Worm (Caenorhabditis elegans) whole organism, young adult: ENCODE results near the gene ZK632.2.

Experiments used
- C06A6.2 ChIP-seq: fragments of 200-800 bp; sonication (Bioruptor generic); conservative IDR thresholded peaks from 2 replicates; pipeline ENCODE4 v1.3.6; 2022; ENCODE audit warnings: missing genetic modification characterization, missing compliant biosample characterization
- D2030.7 ChIP-seq: fragments of 200-800 bp; sonication (Bioruptor generic); IDR thresholded peaks from 2 replicates; pipeline ENCODE4 v1.3.6; 2022; ENCODE audit warnings: missing genetic modification reagents, missing genetic modification characterization, missing compliant biosample characterization
- F10E7.11 ChIP-seq: sonication (generic microtip); optimal IDR thresholded peaks from 2 replicates; lab custom pipeline; 2017; ENCODE audit warnings: mild to moderate bottlenecking, missing genetic modification characterization, moderate library complexity, missing compliant biosample characterization
- F22D6.2 ChIP-seq: sonication (generic microtip); optimal IDR thresholded peaks from 2 replicates; lab custom pipeline; 2016; ENCODE audit warnings: mild to moderate bottlenecking, missing genetic modification characterization, missing compliant biosample characterization
- F23B12.7 ChIP-seq: sonication (generic microtip); optimal IDR thresholded peaks from 2 replicates; lab custom pipeline; 2017; ENCODE audit warnings: missing genetic modification characterization, mild to moderate bottlenecking, missing compliant biosample characterization, antibody characterized with exemption, moderate library complexity; ENCODE audit not compliant: insufficient read depth
- F33H1.4 ChIP-seq: fragments of 200-800 bp; sonication (Bioruptor generic); IDR thresholded peaks from 2 replicates; pipeline ENCODE4 v1.3.6; 2022; ENCODE audit warnings: missing genetic modification reagents, missing genetic modification characterization, missing compliant biosample characterization
- F37B4.10 ChIP-seq: fragments of 200-800 bp; sonication (Bioruptor generic); IDR thresholded peaks from 2 replicates; pipeline ENCODE4 v1.3.6; 2022; ENCODE audit warnings: missing genetic modification characterization, missing compliant biosample characterization
- F52B5.7 ChIP-seq: sonication (generic microtip); optimal IDR thresholded peaks from 2 replicates; lab custom pipeline; 2016; ENCODE audit warnings: mild to moderate bottlenecking, missing genetic modification characterization, missing compliant biosample characterization
- F57A8.1 ChIP-seq: fragments of 200-800 bp; sonication (Bioruptor generic); optimal IDR thresholded peaks from 2 replicates; lab custom pipeline; 2018; ENCODE audit warnings: mild to moderate bottlenecking, missing genetic modification characterization, moderate library complexity, missing compliant biosample characterization
- F57C9.4 ChIP-seq: sonication (generic microtip); optimal IDR thresholded peaks from 2 replicates; lab custom pipeline; 2017; ENCODE audit warnings: mild to moderate bottlenecking, missing genetic modification characterization, missing compliant biosample characterization
- K12H6.12 ChIP-seq: fragments of 200-800 bp; sonication (Bioruptor generic); optimal IDR thresholded peaks from 2 replicates; lab custom pipeline; 2018; ENCODE audit warnings: mild to moderate bottlenecking, missing genetic modification characterization, missing compliant biosample characterization
- T07F8.4 ChIP-seq: sonication (generic microtip); optimal IDR thresholded peaks from 2 replicates; lab custom pipeline; 2016; ENCODE audit warnings: mild to moderate bottlenecking, missing genetic modification characterization, moderate library complexity, missing compliant biosample characterization
- T26A5.8 ChIP-seq: sonication (generic microtip); optimal IDR thresholded peaks from 2 replicates; lab custom pipeline; 2016; ENCODE audit warnings: missing genetic modification characterization, missing compliant biosample characterization
- Y95B8A.8 ChIP-seq: fragments of 200-800 bp; sonication (Bioruptor generic); IDR thresholded peaks from 2 replicates; pipeline ENCODE4 v1.3.6; 2022; ENCODE audit warnings: missing genetic modification reagents, missing genetic modification characterization, missing compliant biosample characterization
- ZK185.1 ChIP-seq: sonication (generic microtip); optimal IDR thresholded peaks from 2 replicates; lab custom pipeline; 2016; ENCODE audit warnings: mild to moderate bottlenecking, missing genetic modification characterization, missing compliant biosample characterization; ENCODE audit not compliant: poor library complexity, severe bottlenecking
- akir-1 ChIP-seq: fragments of 200-800 bp; sonication (Bioruptor generic); optimal IDR thresholded peaks from 2 replicates; lab custom pipeline; 2018; ENCODE audit warnings: mild to moderate bottlenecking, missing genetic modification characterization, moderate library complexity, missing compliant biosample characterization
- ama-1 ChIP-seq, 3 experiments: fragments of 150-350 bp in 1 of 3; sonication (generic microtip) in 2 of 3; optimal IDR thresholded peaks; 2 replicates each; lab custom pipeline; 2014 to 2018; ENCODE audit warnings: missing biosample characterization in 2 of 3, missing genetic modification characterization in 2 of 3, missing genetic modification reagents in 2 of 3
- athp-1 ChIP-seq: sonication (generic microtip); optimal IDR thresholded peaks from 2 replicates; lab custom pipeline; 2017; ENCODE audit warnings: mild to moderate bottlenecking, missing genetic modification characterization, missing compliant biosample characterization
- attf-5 ChIP-seq: fragments of 200-800 bp; sonication (Bioruptor generic); optimal IDR thresholded peaks from 2 replicates; lab custom pipeline; 2018; ENCODE audit warnings: mild to moderate bottlenecking, missing genetic modification characterization, missing compliant biosample characterization
- attf-6 ChIP-seq: fragments of 200-800 bp; sonication (Bioruptor generic); IDR thresholded peaks from 2 replicates; pipeline ENCODE4 v1.3.6; 2022; ENCODE audit warnings: missing genetic modification reagents, missing genetic modification characterization, missing compliant biosample characterization
- ceh-91 ChIP-seq: fragments of 200-800 bp; sonication (Bioruptor generic); IDR thresholded peaks from 2 replicates; pipeline ENCODE4 v1.3.6; 2022; ENCODE audit warnings: missing genetic modification reagents, missing genetic modification characterization, missing compliant biosample characterization
- egl-18 ChIP-seq: fragments of 200-800 bp; sonication (Bioruptor generic); IDR thresholded peaks from 2 replicates; pipeline ENCODE4 v1.3.6; 2022; ENCODE audit warnings: missing genetic modification reagents, missing genetic modification characterization, missing compliant biosample characterization
- him-1 ChIP-seq: sonication (generic microtip); optimal IDR thresholded peaks from 2 replicates; lab custom pipeline; 2016; ENCODE audit warnings: missing genotype, missing genetic modification reagents, missing genetic modification characterization, missing compliant biosample characterization
- hlh-12 ChIP-seq: sonication (generic microtip); optimal IDR thresholded peaks from 2 replicates; lab custom pipeline; 2016; ENCODE audit warnings: missing genetic modification characterization, missing compliant biosample characterization
- hlh-26 ChIP-seq: fragments of 200-800 bp; sonication (Bioruptor generic); conservative IDR thresholded peaks from 2 replicates; pipeline ENCODE4 v1.3.6; 2022; ENCODE audit warnings: missing genetic modification reagents, missing genetic modification characterization, missing compliant biosample characterization
- hmg-1.2 ChIP-seq: fragments of 200-800 bp; sonication (Bioruptor generic); IDR thresholded peaks from 2 replicates; pipeline ENCODE4 v1.3.6; 2022; ENCODE audit warnings: missing genetic modification reagents, missing genetic modification characterization, missing compliant biosample characterization
- lag-1 ChIP-seq: fragments of 200-800 bp; sonication (Bioruptor generic); IDR thresholded peaks from 2 replicates; pipeline ENCODE4 v1.3.6; 2022; ENCODE audit warnings: missing genetic modification reagents, missing genetic modification characterization, missing compliant biosample characterization
- lsy-27 ChIP-seq: sonication (generic microtip); optimal IDR thresholded peaks from 2 replicates; lab custom pipeline; 2017; ENCODE audit warnings: missing genetic modification characterization, mild to moderate bottlenecking, missing compliant biosample characterization, antibody characterized with exemption, missing genotype, borderline replicate concordance; ENCODE audit not compliant: insufficient read depth
- madf-3 ChIP-seq: fragments of 200-800 bp; sonication (Bioruptor generic); IDR thresholded peaks from 2 replicates; pipeline ENCODE4 v1.3.6; 2022; ENCODE audit warnings: missing genetic modification reagents, missing genetic modification characterization, missing compliant biosample characterization
- madf-6 ChIP-seq: fragments of 200-800 bp; sonication (Bioruptor generic); IDR thresholded peaks from 2 replicates; pipeline ENCODE4 v1.3.6; 2022; ENCODE audit warnings: missing genetic modification reagents, missing genetic modification characterization, missing compliant biosample characterization
- mes-4 ChIP-seq: sonication (generic microtip); optimal IDR thresholded peaks from 2 replicates; lab custom pipeline; 2016; ENCODE audit warnings: missing genotype, missing genetic modification characterization, missing compliant biosample characterization
- nfyb-1 ChIP-seq: fragments of 200-800 bp; sonication (Bioruptor generic); IDR thresholded peaks from 2 replicates; pipeline ENCODE4 v1.3.6; 2022; ENCODE audit warnings: missing genetic modification reagents, missing genetic modification characterization, missing compliant biosample characterization
- nhr-179 ChIP-seq: sonication (generic microtip); optimal IDR thresholded peaks from 2 replicates; lab custom pipeline; 2016; ENCODE audit warnings: mild to moderate bottlenecking, missing genetic modification characterization, missing compliant biosample characterization
- nhr-80 ChIP-seq: sonication (generic microtip); optimal IDR thresholded peaks from 2 replicates; lab custom pipeline; 2016; ENCODE audit warnings: missing genetic modification characterization, missing compliant biosample characterization
- pha-4 ChIP-seq: fragments of 150-350 bp; sonication (generic microtip); optimal IDR thresholded peaks from 2 replicates; lab custom pipeline; 2014; ENCODE audit warnings: missing biosample characterization, missing genetic modification reagents, missing genetic modification characterization
- rcor-1 ChIP-seq: fragments of 200-800 bp; sonication (Bioruptor generic); IDR thresholded peaks from 2 replicates; pipeline ENCODE4 v1.3.6; 2022; ENCODE audit warnings: missing genetic modification reagents, missing genetic modification characterization, missing compliant biosample characterization
- rpc-1 ChIP-seq, 2 experiments: fragments of 150-350 bp in 1 of 2; sonication (generic microtip) in 1 of 2; optimal IDR thresholded peaks; 2 replicates each; lab custom pipeline; 2014 to 2018; ENCODE audit warnings: missing biosample characterization in 1 of 2, missing genetic modification characterization in 1 of 2, missing genetic modification reagents in 1 of 2, missing genotype in 1 of 2
- sea-2 ChIP-seq: fragments of 200-800 bp; sonication (Bioruptor generic); IDR thresholded peaks from 2 replicates; pipeline ENCODE4 v1.3.6; 2022; ENCODE audit warnings: missing genetic modification characterization, missing compliant biosample characterization
- snpc-1.1 ChIP-seq: sonication (generic microtip); optimal IDR thresholded peaks from 2 replicates; lab custom pipeline; 2017; ENCODE audit warnings: missing genetic modification characterization, mild to moderate bottlenecking, missing compliant biosample characterization, antibody characterized with exemption, moderate library complexity, missing genotype, missing genetic modification reagents; ENCODE audit not compliant: insufficient read depth
- snpc-4 ChIP-seq, 5 experiments: fragments of 150-350 bp in 1 of 5; sonication (generic microtip) in 4 of 5; optimal IDR thresholded peaks; 2 replicates each; lab custom pipeline; 2014 to 2018; ENCODE audit warnings: missing genetic modification characterization in 5 of 5, missing biosample characterization in 3 of 5, antibody characterized with exemption in 2 of 5, mild to moderate bottlenecking in 2 of 5, missing compliant biosample characterization in 2 of 5, missing genotype in 2 of 5, moderate library complexity in 2 of 5, missing genetic modification reagents in 1 of 5
- somi-1 ChIP-seq: fragments of 200-800 bp; sonication (Bioruptor generic); optimal IDR thresholded peaks from 2 replicates; lab custom pipeline; 2018; ENCODE audit warnings: mild to moderate bottlenecking, missing genetic modification characterization, missing compliant biosample characterization
- tbx-9 ChIP-seq: sonication (generic microtip); optimal IDR thresholded peaks from 2 replicates; lab custom pipeline; 2016; ENCODE audit warnings: borderline replicate concordance, missing genetic modification characterization, inconsistent platforms, missing compliant biosample characterization
- tlf-1 ChIP-seq: fragments of 200-800 bp; sonication (Bioruptor generic); optimal IDR thresholded peaks from 2 replicates; lab custom pipeline; 2018; ENCODE audit warnings: mild to moderate bottlenecking, missing genetic modification characterization, missing compliant biosample characterization
- ztf-25 ChIP-seq: fragments of 200-800 bp; sonication (Bioruptor generic); IDR thresholded peaks from 2 replicates; pipeline ENCODE4 v1.3.6; 2022; ENCODE audit warnings: missing genetic modification reagents, missing genetic modification characterization, missing compliant biosample characterization
- ztf-6 ChIP-seq: fragments of 200-800 bp; sonication (Bioruptor generic); IDR thresholded peaks from 2 replicates; pipeline ENCODE4 v1.3.6; 2022; ENCODE audit warnings: missing genetic modification reagents, missing genetic modification characterization, missing compliant biosample characterization

The ZK632.2 gene

DNA sequence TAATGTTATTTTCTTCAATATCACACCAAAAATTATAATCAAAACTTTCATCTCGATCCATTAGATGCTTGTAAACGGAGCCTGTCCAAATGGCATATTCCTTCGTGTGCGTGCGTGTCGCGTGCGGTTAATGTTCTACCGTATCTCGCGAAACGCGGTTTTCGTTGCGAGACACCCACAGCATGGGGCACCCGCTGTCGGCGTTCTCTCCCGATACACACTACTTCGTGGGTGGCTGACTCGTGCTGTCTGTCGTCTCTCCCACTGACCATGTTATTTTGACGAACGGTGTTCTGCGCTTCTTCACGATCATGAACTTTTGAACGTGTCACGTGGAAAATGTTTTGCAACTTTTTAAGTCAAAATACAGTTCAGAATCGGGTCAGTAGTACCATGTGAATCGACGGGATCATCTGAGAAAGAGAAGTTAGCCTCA is 33.4 kb upstream of the ZK632.2 start (continued):
- TF ChIP-seq tlf-1 (peak; percentile 97), lag-1 (peak; percentile 94), D2030.7 (GFP tag; lab: Robert Waterston, UW) (0 out of 2 replicates have a peak, but pooled peaks have one; percentile 16), ceh-91 (GFP tag; lab: Robert Waterston, UW) (no peak), madf-6 (GFP tag; lab: Robert Waterston, UW) (peak; percentile 66), hlh-26 (GFP tag; lab: Robert Waterston, UW) (no peak), F57C9.4 (peak; percentile 95), him-1 (no peak), ZK185.1 (tag; lab: Kevin White, UChicago) (peak; percentile 90), rpc-1 (optimal IDR thresholded peaks at IDR 0.05; lab: Kevin White, UChicago) (peak; percentile 19), rpc-1 (tag; optimal IDR thresholded peaks at IDR 0.05; lab: Kevin White, UChicago) (no peak), pha-4 (tag; lab: Kevin White, UChicago) (peak; percentile 95), F10E7.11 (tag; lab: Kevin White, UChicago) (peak; percentile 79), mes-4 (tag; lab: Kevin White, UChicago) (no peak), K12H6.12 (tag; lab: Kevin White, UChicago) (peak; percentile 100), rcor-1 (GFP tag; lab: Robert Waterston, UW) (peak; percentile 92), akir-1 (GFP tag; lab: Kevin White, UChicago) (peak; percentile 92), F33H1.4 (GFP tag; lab: Robert Waterston, UW) (peak; percentile 91), F22D6.2 (tag; lab: Kevin White, UChicago) (peak; percentile 89), lsy-27 (tag; lab: Kevin White, UChicago) (no peak), F57A8.1 (GFP tag; lab: Kevin White, UChicago) (peak; percentile 71), athp-1 (tag; lab: Kevin White, UChicago) (peak; percentile 93), C06A6.2 (GFP tag; lab: Robert Waterston, UW) (peak; percentile 97), ama-1 (optimal IDR thresholded peaks at IDR 0.05; lab: Kevin White, UChicago) (peak; percentile 90), ama-1 (GFP tag; optimal IDR thresholded peaks at IDR 0.05; lab: Kevin White, UChicago) (peak in 1 of 2 experiments; percentile 78), sea-2 (GFP tag; lab: Robert Waterston, UW) (peak; percentile 94), F52B5.7 (tag; lab: Kevin White, UChicago) (peak; percentile 97), T07F8.4 (tag; lab: Kevin White, UChicago) (peak; percentile 57), snpc-1.1 (tag; lab: Kevin White, UChicago) (no peak), ztf-6 (GFP tag; lab: Robert Waterston, UW) (peak; percentile 77; the same call in 1 of the 2 replicates), attf-5 (GFP tag; lab: Kevin White, UChicago) (peak; percentile 99)

DNA sequence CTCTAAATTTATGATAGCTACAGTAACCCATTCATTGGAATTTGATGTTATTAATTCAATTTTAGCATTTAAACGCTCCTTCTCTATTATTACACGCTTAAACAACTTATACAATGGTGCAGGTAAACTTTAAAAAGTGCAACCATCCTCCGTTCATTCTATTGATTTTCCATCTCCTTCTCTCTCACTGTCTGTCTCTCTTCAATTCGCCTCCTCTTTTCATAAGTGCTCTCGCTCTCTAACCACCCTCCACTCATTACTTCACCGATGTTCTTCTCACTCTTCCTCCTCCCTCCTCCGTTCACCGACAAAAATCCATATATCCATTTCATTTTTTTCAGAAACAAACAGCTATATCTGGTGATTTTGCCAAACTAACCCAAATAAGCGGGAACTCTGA is 32.7 kb upstream of the ZK632.2 start, which contains the start of gene cbp-1:
TSS of gene cbp-1 (plus strand) at position 335 of the 400 bp plus-strand sequence.
- no peak for TF ChIP-seq ztf-6 (GFP tag; lab: Robert Waterston, UW)
- 0 out of 2 replicates have a peak, but pooled peaks have one; percentile 58 for TF ChIP-seq madf-3 (GFP tag; lab: Robert Waterston, UW)
- no peak for TF ChIP-seq snpc-1.1 (tag; lab: Kevin White, UChicago)
- TF ChIP-seq ceh-91 (GFP tag; lab: Robert Waterston, UW), result no peak
- TF ChIP-seq tlf-1, result no peak
- no peak for TF ChIP-seq him-1
- no peak for TF ChIP-seq K12H6.12 (tag; lab: Kevin White, UChicago)
- no peak for TF ChIP-seq egl-18 (GFP tag; lab: Robert Waterston, UW)
- TF ChIP-seq nhr-179, result no peak
- no peak for TF ChIP-seq F23B12.7 (tag; lab: Kevin White, UChicago)
- TF ChIP-seq tbx-9 (tag; lab: Kevin White, UChicago), result no peak
- TF ChIP-seq somi-1 (GFP tag; lab: Kevin White, UChicago), result no peak
- no peak for TF ChIP-seq snpc-4 (GFP tag; optimal IDR thresholded peaks at IDR 0.05; lab: Kevin White, UChicago)
- TF ChIP-seq snpc-4 (tag; optimal IDR thresholded peaks at IDR 0.05; lab: Kevin White, UChicago), result no peak
- no peak for TF ChIP-seq nhr-80
- TF ChIP-seq attf-6, result no peak
- TF ChIP-seq T26A5.8 (tag; lab: Kevin White, UChicago), result no peak
- no peak for TF ChIP-seq F37B4.10 (GFP tag; lab: Robert Waterston, UW)
- peak; percentile 90 for TF ChIP-seq hmg-1.2 (GFP tag; lab: Robert Waterston, UW)
- no peak for TF ChIP-seq nfyb-1 (GFP tag; lab: Robert Waterston, UW)
- no peak for TF ChIP-seq hlh-12 (tag; lab: Kevin White, UChicago)
- no peak for TF ChIP-seq Y95B8A.8 (GFP tag; lab: Robert Waterston, UW)
- TF ChIP-seq ztf-25 (GFP tag; lab: Robert Waterston, UW), result no peak
